Worm (Caenorhabditis elegans): ENCODE data around the gene cnt-2.
A peak's percentile ranks its signal among the peaks of the same experiment; 100 is the strongest.

Gene cnt-2

ce11 chrIII:10717479-10717878, 62.7 kb downstream of the cnt-2 start (continued):
- TF ChIP-seq lin-13 (GFP tag; optimal IDR thresholded peaks at IDR 0.05) (no peak), blmp-1 (tag; optimal IDR thresholded peaks at IDR 0.05; ENCODE audit: insufficient read depth) (peak; percentile 89), sma-9 (GFP tag; optimal IDR thresholded peaks at IDR 0.05) (peak; percentile 91), sma-9 (tag; optimal IDR thresholded peaks at IDR 0.05) (no peak), Y55F3AM.14 (GFP tag; optimal IDR thresholded peaks at IDR 0.05) (no peak), ZK546.5 (tag; optimal IDR thresholded peaks at IDR 0.05) (no peak), ceh-82 (tag; optimal IDR thresholded peaks at IDR 0.05) (no peak), sma-3 (GFP tag; optimal IDR thresholded peaks at IDR 0.05) (peak; percentile 86), elt-3 (tag; optimal IDR thresholded peaks at IDR 0.05) (no peak), nhr-237 (tag; optimal IDR thresholded peaks at IDR 0.05) (no peak)

- TF ChIP-seq nhr-10 (tag; optimal IDR thresholded peaks at IDR 0.05) (no peak), C34F6.9 (tag; optimal IDR thresholded peaks at IDR 0.05) (no peak), mab-5 (tag; optimal IDR thresholded peaks at IDR 0.05) (no peak), nhr-6 (tag; optimal IDR thresholded peaks at IDR 0.05) (no peak), R02D3.7 (tag; optimal IDR thresholded peaks at IDR 0.05) (no peak), unc-62 (GFP tag; optimal IDR thresholded peaks at IDR 0.05) (no peak), sma-9 (GFP tag; optimal IDR thresholded peaks at IDR 0.05) (peak; percentile 30), sma-9 (tag; optimal IDR thresholded peaks at IDR 0.05) (no peak), peb-1 (tag; optimal IDR thresholded peaks at IDR 0.05) (no peak), elt-1 (tag; optimal IDR thresholded peaks at IDR 0.05) (no peak), Y55F3AM.14 (GFP tag; optimal IDR thresholded peaks at IDR 0.05) (peak; percentile 3), F13H6.1 (tag; optimal IDR thresholded peaks at IDR 0.05) (no peak), nhr-77 (tag; optimal IDR thresholded peaks at IDR 0.05) (no peak), mbf-1 (tag; optimal IDR thresholded peaks at IDR 0.05) (no peak), nhr-12 (tag; optimal IDR thresholded peaks at IDR 0.05) (no peak), nhr-25 (tag; optimal IDR thresholded peaks at IDR 0.05) (peak; percentile 6), lin-11 (tag; optimal IDR thresholded peaks at IDR 0.05) (no peak), ztf-4 (tag; optimal IDR thresholded peaks at IDR 0.05) (no peak), zag-1 (tag; optimal IDR thresholded peaks at IDR 0.05) (no peak), ZK546.5 (tag; optimal IDR thresholded peaks at IDR 0.05) (no peak), ztf-1 (GFP tag; conservative IDR thresholded peaks at IDR 0.05) (no peak), crh-2 (tag; optimal IDR thresholded peaks at IDR 0.05) (peak; percentile 11), unc-55 (GFP tag; optimal IDR thresholded peaks at IDR 0.05) (no peak), ceh-16 (tag; optimal IDR thresholded peaks at IDR 0.05) (no peak)
These were observed 63.3 kb downstream of the cnt-2 start for ce11 chrIII:10718078-10718477.

ce11 chrIII:10719057-10719456, 64.2 kb downstream of the cnt-2 start:
- peak; percentile 5 for TF ChIP-seq lin-13 (GFP tag; optimal IDR thresholded peaks at IDR 0.05)
- TF ChIP-seq sma-3 (GFP tag; optimal IDR thresholded peaks at IDR 0.05) = peak; percentile 52
- TF ChIP-seq ztf-4 (tag; optimal IDR thresholded peaks at IDR 0.05) = no peak
- TF ChIP-seq ceh-16 (tag; optimal IDR thresholded peaks at IDR 0.05) = no peak
- TF ChIP-seq sma-9 (GFP tag; optimal IDR thresholded peaks at IDR 0.05) = peak; percentile 81
- no peak for TF ChIP-seq sma-9 (tag; optimal IDR thresholded peaks at IDR 0.05)
- peak; percentile 9 for TF ChIP-seq gmeb-1 (tag; optimal IDR thresholded peaks at IDR 0.05)
- peak; percentile 58 for TF ChIP-seq nhr-25 (tag; optimal IDR thresholded peaks at IDR 0.05)
- peak; percentile 50 for TF ChIP-seq F13H6.1 (tag; optimal IDR thresholded peaks at IDR 0.05)
- peak; percentile 20 for TF ChIP-seq nhr-129 (tag; optimal IDR thresholded peaks at IDR 0.05)
- peak; percentile 61 for TF ChIP-seq fos-1 (tag; optimal IDR thresholded peaks at IDR 0.05)
- no peak for TF ChIP-seq ama-1 (optimal IDR thresholded peaks at IDR 0.05)
- peak; percentile 55 for TF ChIP-seq blmp-1 (tag; optimal IDR thresholded peaks at IDR 0.05; ENCODE audit: insufficient read depth)
- peak; percentile 94 for TF ChIP-seq crh-2 (tag; optimal IDR thresholded peaks at IDR 0.05)

ce11 chrIII:10720170-10720569, 65.4 kb downstream of the cnt-2 start:
- TF ChIP-seq elt-1 (tag; optimal IDR thresholded peaks at IDR 0.05) (no peak), sma-3 (GFP tag; optimal IDR thresholded peaks at IDR 0.05) (peak; percentile 83), R02D3.7 (tag; optimal IDR thresholded peaks at IDR 0.05) (no peak), nhr-25 (tag; optimal IDR thresholded peaks at IDR 0.05) (peak; percentile 38), zag-1 (tag; optimal IDR thresholded peaks at IDR 0.05) (peak; percentile 43), lin-11 (tag; optimal IDR thresholded peaks at IDR 0.05) (peak; percentile 58), crh-2 (tag; optimal IDR thresholded peaks at IDR 0.05) (peak; percentile 83), mab-5 (tag; optimal IDR thresholded peaks at IDR 0.05) (peak; percentile 66), nhr-23 (tag; optimal IDR thresholded peaks at IDR 0.05) (no peak), sma-9 (GFP tag; optimal IDR thresholded peaks at IDR 0.05) (peak; percentile 95), sma-9 (tag; optimal IDR thresholded peaks at IDR 0.05) (no peak), nhr-77 (tag; optimal IDR thresholded peaks at IDR 0.05) (peak; percentile 31), ama-1 (optimal IDR thresholded peaks at IDR 0.05) (no peak), Y55F3AM.14 (GFP tag; optimal IDR thresholded peaks at IDR 0.05) (peak; percentile 9), lin-39 (tag; optimal IDR thresholded peaks at IDR 0.05) (no peak), ZK546.5 (tag; optimal IDR thresholded peaks at IDR 0.05) (no peak), ztf-4 (tag; optimal IDR thresholded peaks at IDR 0.05) (peak; percentile 87), fos-1 (tag; optimal IDR thresholded peaks at IDR 0.05) (peak; percentile 88), nhr-12 (tag; optimal IDR thresholded peaks at IDR 0.05) (no peak), ztf-1 (GFP tag; conservative IDR thresholded peaks at IDR 0.05) (no peak), unc-62 (GFP tag; optimal IDR thresholded peaks at IDR 0.05) (no peak), nhr-237 (tag; optimal IDR thresholded peaks at IDR 0.05) (peak; percentile 31), ceh-82 (tag; optimal IDR thresholded peaks at IDR 0.05) (no peak), C34F6.9 (tag; optimal IDR thresholded peaks at IDR 0.05) (peak; percentile 92), ceh-16 (tag; optimal IDR thresholded peaks at IDR 0.05) (peak; percentile 56), nhr-11 (tag; optimal IDR thresholded peaks at IDR 0.05) (no peak), skn-1 (tag; optimal IDR thresholded peaks at IDR 0.05) (no peak), aly-2 (tag; optimal IDR thresholded peaks at IDR 0.05) (no peak), mdl-1 (tag; optimal IDR thresholded peaks at IDR 0.05) (peak; percentile 50 to 69), unc-39 (tag; optimal IDR thresholded peaks at IDR 0.05) (no peak), elt-3 (tag; optimal IDR thresholded peaks at IDR 0.05) (no peak), nhr-10 (tag; optimal IDR thresholded peaks at IDR 0.05) (no peak), nhr-21 (tag; optimal IDR thresholded peaks at IDR 0.05) (peak; percentile 73), unc-55 (GFP tag; optimal IDR thresholded peaks at IDR 0.05) (peak; percentile 87), ztf-11 (tag; optimal IDR thresholded peaks at IDR 0.05) (no peak), peb-1 (tag; optimal IDR thresholded peaks at IDR 0.05) (no peak)

Measured in whole organism, L2 larva.